Fruit fly (Drosophila melanogaster) whole organism, pupa: Measurements from ENCODE around the gene ATPsyngamma.
A peak's percentile ranks its signal among the peaks of the same experiment; 100 is the strongest.

Source experiments
- CG10348 ChIP-seq: fragments of 200-800 bp; sonication (Bioruptor generic); IDR thresholded peaks from 2 replicates; pipeline ENCODE4 v1.3.6; 2022; ENCODE audit warnings: missing biosample characterization, missing genetic modification characterization
- CG15710 ChIP-seq: fragments of 200-800 bp; sonication (Bioruptor generic); optimal IDR thresholded peaks from 2 replicates; lab custom pipeline; 2018; ENCODE audit warnings: missing biosample characterization, mild to moderate bottlenecking, missing genetic modification characterization, moderate library complexity
- CG32121 ChIP-seq: fragments of 200-800 bp; sonication (Bioruptor generic); IDR thresholded peaks from 2 replicates; pipeline ENCODE4 v1.3.6; 2022; ENCODE audit warnings: missing biosample characterization, missing genetic modification characterization
- CG34367 ChIP-seq: fragments of 200-800 bp; sonication (Bioruptor generic); optimal IDR thresholded peaks from 2 replicates; lab custom pipeline; 2018; ENCODE audit warnings: missing biosample characterization, mild to moderate bottlenecking, missing genetic modification characterization
- Ets98B ChIP-seq: fragments of 200-800 bp; sonication (Bioruptor generic); IDR thresholded peaks from 2 replicates; pipeline ENCODE4 v1.3.6; 2022; ENCODE audit warnings: missing biosample characterization, missing genetic modification characterization
- Pif1A ChIP-seq: fragments of 200-800 bp; sonication (Bioruptor generic); optimal IDR thresholded peaks from 3 replicates; lab custom pipeline; 2016; ENCODE audit warnings: missing biosample characterization, missing genetic modification characterization
- Snoo ChIP-seq: fragments of 200-800 bp; sonication (Bioruptor generic); optimal IDR thresholded peaks from 3 replicates; lab custom pipeline; 2017; ENCODE audit warnings: missing biosample characterization, mild to moderate bottlenecking, missing genetic modification characterization, inconsistent platforms
- gl ChIP-seq: fragments of 200-800 bp; sonication (Bioruptor generic); optimal IDR thresholded peaks from 2 replicates; lab custom pipeline; 2018; ENCODE audit warnings: missing biosample characterization, mild to moderate bottlenecking, missing genetic modification characterization

- no peak; the same call in 1 of the 2 replicates for TF ChIP-seq CG32121
- no peak for TF ChIP-seq CG10348
- no peak for TF ChIP-seq Snoo
- TF ChIP-seq CG15710 (tag; lab: Kevin White, UChicago): no peak
- TF ChIP-seq gl (tag; lab: Kevin White, UChicago): peak; percentile 74
- TF ChIP-seq CG34367 (tag; lab: Kevin White, UChicago): peak; percentile 52
- TF ChIP-seq Pif1A (GFP tag; lab: Kevin White, UChicago): peak; percentile 62
- TF ChIP-seq Ets98B (GFP tag; lab: Robert Waterston, UW): peak; percentile 37; the same call in 1 of the 2 replicates
Observed at dm6 chr3R:29757226-29757625, 8.3 kb upstream of the ATPsyngamma start.
